Worm (Caenorhabditis elegans): ENCODE results near the gene nol-9.

- no peak for TF ChIP-seq pqm-1 (tag; optimal IDR thresholded peaks at IDR 0.05)
- no peak for TF ChIP-seq ceh-45 (GFP tag; IDR thresholded peaks at IDR 0.05)
- no peak for TF ChIP-seq rnt-1 (tag; optimal IDR thresholded peaks at IDR 0.05)
- no peak for TF ChIP-seq unc-55 (GFP tag; optimal IDR thresholded peaks at IDR 0.05)
- TF ChIP-seq dmd-4 (tag; optimal IDR thresholded peaks at IDR 0.05; ENCODE audit: borderline replicate concordance) = no peak
- no peak for TF ChIP-seq gmeb-2 (tag; optimal IDR thresholded peaks at IDR 0.05)
- no peak for TF ChIP-seq ceh-48 (tag; optimal IDR thresholded peaks at IDR 0.05)
- no peak for TF ChIP-seq Y22D7AL.16 (tag; optimal IDR thresholded peaks at IDR 0.05)
- TF ChIP-seq lin-11 (tag; optimal IDR thresholded peaks at IDR 0.05) = no peak
- TF ChIP-seq K02D7.2 (tag; optimal IDR thresholded peaks at IDR 0.05) = no peak
Observed at ce11 chrIV:13474132-13474531, 51.8 kb downstream of the nol-9 start, which contains the start of gene Y38H8A.2.

Measured in whole organism, late embryonic.